Worm (Caenorhabditis elegans) whole organism, early embryonic: ENCODE data around the gene lin-12.

ENCODE experiments used
- B0310.2 ChIP-seq: sonication (generic microtip); optimal IDR thresholded peaks from 2 replicates; lab custom pipeline; 2016; ENCODE audit warnings: mild to moderate bottlenecking, missing genetic modification characterization, missing compliant biosample characterization
- F13C5.2 ChIP-seq: sonication (generic microtip); optimal IDR thresholded peaks from 2 replicates; lab custom pipeline; 2017; ENCODE audit warnings: mild to moderate bottlenecking, missing genetic modification characterization, inconsistent platforms, missing compliant biosample characterization
- ama-1 ChIP-seq: fragments of 150-350 bp; optimal IDR thresholded peaks from 2 replicates; lab custom pipeline; 2014
- ceh-13 ChIP-seq: fragments of 200-800 bp; sonication (Bioruptor generic); optimal IDR thresholded peaks from 2 replicates; lab custom pipeline; 2018; ENCODE audit warnings: mild to moderate bottlenecking, missing genetic modification characterization, missing compliant biosample characterization
- ceh-36 ChIP-seq: sonication (generic microtip); optimal IDR thresholded peaks from 2 replicates; lab custom pipeline; 2016; ENCODE audit warnings: missing genetic modification characterization, inconsistent platforms, missing compliant biosample characterization
- flt-1 ChIP-seq: fragments of 200-800 bp; sonication (Bioruptor generic); IDR thresholded peaks from 2 replicates; pipeline ENCODE4 v1.3.6; 2022; ENCODE audit warnings: missing genetic modification characterization, missing compliant biosample characterization
- hmbx-1 ChIP-seq: sonication (generic microtip); optimal IDR thresholded peaks from 2 replicates; lab custom pipeline; 2016; ENCODE audit warnings: mild to moderate bottlenecking, missing genetic modification characterization, missing compliant biosample characterization
- hmg-4 ChIP-seq: fragments of 200-800 bp; sonication (Bioruptor generic); optimal IDR thresholded peaks from 2 replicates; lab custom pipeline; 2018; ENCODE audit warnings: mild to moderate bottlenecking, missing genetic modification characterization, missing compliant biosample characterization
- hnd-1 ChIP-seq: sonication (generic microtip); optimal IDR thresholded peaks from 2 replicates; lab custom pipeline; 2016; ENCODE audit warnings: missing genetic modification characterization, missing compliant biosample characterization
- pes-1 ChIP-seq: fragments of 200-800 bp; sonication (Bioruptor generic); IDR thresholded peaks from 2 replicates; pipeline ENCODE4 v1.3.6; 2022; ENCODE audit warnings: missing genetic modification reagents, missing genetic modification characterization, missing compliant biosample characterization
- scrt-1 ChIP-seq: fragments of 200-800 bp; sonication (Bioruptor generic); IDR thresholded peaks from 2 replicates; pipeline ENCODE4 v1.3.6; 2022; ENCODE audit warnings: missing genetic modification characterization, missing compliant biosample characterization
- sea-1 ChIP-seq: fragments of 200-800 bp; sonication (Bioruptor generic); conservative IDR thresholded peaks from 2 replicates; pipeline ENCODE4 v1.3.6; 2022; ENCODE audit warnings: missing genetic modification characterization, missing compliant biosample characterization
- tbx-11 ChIP-seq: fragments of 200-800 bp; sonication (Bioruptor generic); IDR thresholded peaks from 2 replicates; pipeline ENCODE4 v1.3.6; 2022; ENCODE audit warnings: missing genetic modification characterization, missing compliant biosample characterization
- tbx-37 ChIP-seq: fragments of 200-800 bp; sonication (Bioruptor generic); conservative IDR thresholded peaks from 2 replicates; pipeline ENCODE4 v1.3.6; 2022; ENCODE audit warnings: missing genetic modification reagents, missing genetic modification characterization, missing compliant biosample characterization

DNA sequence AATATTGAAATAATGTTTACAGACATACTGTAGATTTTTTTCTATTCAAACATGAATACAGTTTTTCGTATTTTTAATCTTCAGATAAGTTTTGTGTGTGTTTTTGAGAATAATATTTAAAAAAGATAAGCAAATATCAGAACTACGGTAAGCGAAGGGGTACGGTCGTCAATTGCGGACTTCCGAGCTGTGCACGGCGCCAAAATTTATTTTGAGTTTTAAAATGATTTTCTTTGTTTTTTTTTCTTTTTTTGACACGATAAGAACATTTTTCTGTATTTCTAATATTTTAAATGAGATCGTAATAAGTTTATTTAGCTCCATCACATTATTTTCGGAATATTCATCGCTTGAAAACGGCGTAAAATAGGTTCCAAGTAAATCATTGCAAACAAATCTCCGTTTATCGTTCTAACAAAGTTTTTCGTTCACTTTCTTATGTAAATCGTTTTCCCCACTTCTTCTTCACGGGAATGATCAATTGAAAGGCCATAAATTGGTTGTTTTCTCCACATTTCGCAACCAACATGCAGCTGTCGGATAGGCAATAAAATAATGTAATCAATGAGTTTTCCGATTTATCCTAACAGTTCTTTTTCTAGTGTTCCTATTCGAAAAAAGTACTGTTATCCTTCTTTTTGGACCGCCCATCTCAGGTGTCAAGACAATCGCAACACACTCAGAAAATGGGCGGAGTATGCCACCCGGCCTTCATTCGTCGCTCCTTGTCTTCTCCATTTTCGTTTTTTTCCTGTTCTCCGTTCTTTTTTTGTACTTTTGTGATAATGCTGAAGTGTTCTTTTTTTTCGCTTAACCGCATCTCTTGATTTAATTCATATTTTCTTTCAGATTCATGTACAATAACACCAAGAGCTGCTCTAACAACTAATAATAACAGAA lies 20.4 kb upstream of the lin-12 start, which contains the start of gene glp-1:
- TF ChIP-seq B0310.2 (tag; lab: Kevin White, UChicago) = no peak
- no peak for TF ChIP-seq pes-1
- no peak for TF ChIP-seq sea-1 (GFP tag; lab: Robert Waterston, UW)
- TF ChIP-seq ama-1 (lab: Kevin White, UChicago) = no peak
- TF ChIP-seq ceh-36 (tag; lab: Kevin White, UChicago) = no peak
- no peak for TF ChIP-seq tbx-11 (GFP tag; lab: Robert Waterston, UW)
- TF ChIP-seq flt-1 (GFP tag; lab: Robert Waterston, UW) = no peak
- no peak for TF ChIP-seq ceh-13
- TF ChIP-seq hmbx-1 (tag; lab: Kevin White, UChicago) = no peak
- no peak for TF ChIP-seq F13C5.2 (tag; lab: Kevin White, UChicago)
- no peak for TF ChIP-seq tbx-37 (GFP tag; lab: Robert Waterston, UW)
- no peak for TF ChIP-seq hmg-4
- no peak for TF ChIP-seq scrt-1
- no peak for TF ChIP-seq hnd-1 (tag; lab: Kevin White, UChicago)
